Worm (Caenorhabditis elegans) whole organism, L3 larva: ENCODE measurements around the gene K09C4.7.

Source experiments
- ama-1 ChIP-seq: fragments of 150-350 bp; optimal IDR thresholded peaks from 2 replicates; lab custom pipeline; 2018
- elt-2 ChIP-seq: sonication (generic microtip); optimal IDR thresholded peaks from 2 replicates; lab custom pipeline; 2016; ENCODE audit warnings: missing genetic modification reagents, mild to moderate bottlenecking, missing genetic modification characterization, missing compliant biosample characterization
- nhr-12 ChIP-seq: fragments of 150-350 bp; optimal IDR thresholded peaks from 2 replicates; lab custom pipeline; 2014; ENCODE audit warnings: missing biosample characterization, missing genetic modification characterization
- nhr-67 ChIP-seq: fragments of 150-350 bp; optimal IDR thresholded peaks from 2 replicates; lab custom pipeline; 2014; ENCODE audit warnings: missing biosample characterization, missing genetic modification characterization
- pha-4 ChIP-seq: fragments of 150-350 bp; optimal IDR thresholded peaks from 2 replicates; lab custom pipeline; 2014; ENCODE audit warnings: missing biosample characterization, missing genetic modification reagents, missing genetic modification characterization
- pqm-1 ChIP-seq: fragments of 150-350 bp; optimal IDR thresholded peaks from 2 replicates; lab custom pipeline; 2017; ENCODE audit warnings: missing biosample characterization, missing genetic modification characterization, inconsistent platforms
- snpc-4 ChIP-seq: fragments of 150-350 bp; optimal IDR thresholded peaks from 2 replicates; lab custom pipeline; 2014; ENCODE audit warnings: missing biosample characterization, missing genetic modification characterization

DNA sequence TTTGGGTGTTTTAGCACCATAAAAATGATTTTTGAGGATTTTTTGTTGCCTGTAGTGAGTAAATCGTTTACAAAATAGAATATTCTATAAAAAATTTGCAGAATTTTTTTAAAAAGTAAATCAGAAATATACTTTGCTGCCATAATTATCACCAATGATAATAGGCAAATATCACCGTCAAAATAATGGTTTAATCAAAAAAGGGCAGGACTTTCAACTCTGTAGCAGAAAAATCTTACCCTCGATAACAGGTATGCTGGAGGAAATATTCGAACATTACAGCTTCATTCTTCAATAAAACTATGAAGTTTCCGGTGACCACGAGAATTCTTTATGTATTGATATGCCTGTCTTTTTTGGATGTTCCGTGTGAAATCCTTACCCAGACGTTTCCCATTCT is 16.5 kb downstream of the K09C4.7 start, which contains the start of gene K09C4.4:
- TF ChIP-seq pqm-1 (no peak), nhr-67 (tag; lab: Kevin White, UChicago) (no peak), snpc-4 (no peak), ama-1 (lab: Kevin White, UChicago) (no peak), pha-4 (no peak), nhr-12 (tag; lab: Kevin White, UChicago) (no peak), elt-2 (tag; lab: Kevin White, UChicago) (no peak)
